Fruit fly (Drosophila melanogaster): ENCODE data around the gene CG10026.

CG10026 gene

dm6 chr2L:19434260-19434659 lies 19.8 kb upstream of the CG10026 start (continued):
- no peak for TF ChIP-seq Bdp1 (GFP tag; optimal IDR thresholded peaks at IDR 0.05)
- TF ChIP-seq Drgx (GFP tag; IDR thresholded peaks at IDR 0.05) = no peak
- TF ChIP-seq toy (GFP tag; IDR thresholded peaks at IDR 0.05) = no peak
- peak; percentile 15 for TF ChIP-seq Sry-β (GFP tag; optimal IDR thresholded peaks at IDR 0.05)
- no peak for TF ChIP-seq zen2 (GFP tag; IDR thresholded peaks at IDR 0.05; ENCODE audit: partially characterized antibody)
- no peak for TF ChIP-seq Six4 (GFP tag; optimal IDR thresholded peaks at IDR 0.05)
- no peak for TF ChIP-seq usp (GFP tag; optimal IDR thresholded peaks at IDR 0.05)
- TF ChIP-seq cg (GFP tag; optimal IDR thresholded peaks at IDR 0.05) = no peak
- TF ChIP-seq seq (GFP tag; IDR thresholded peaks at IDR 0.05) = no peak
- no peak for TF ChIP-seq gro (GFP tag; optimal IDR thresholded peaks at IDR 0.05)
- no peak for TF ChIP-seq mld (GFP tag; IDR thresholded peaks at IDR 0.05; ENCODE audit: partially characterized antibody)
- TF ChIP-seq lab (GFP tag; optimal IDR thresholded peaks at IDR 0.05) = peak; percentile 82
- no peak for TF ChIP-seq CG31224 (GFP tag; IDR thresholded peaks at IDR 0.05)
- no peak for TF ChIP-seq Hey (tag; optimal IDR thresholded peaks at IDR 0.05)
- no peak for TF ChIP-seq CG12744 (GFP tag; optimal IDR thresholded peaks at IDR 0.05)
- no peak for TF ChIP-seq CG3995 (GFP tag; optimal IDR thresholded peaks at IDR 0.05)
- no peak for TF ChIP-seq Dll (GFP tag; IDR thresholded peaks at IDR 0.05; ENCODE audit: partially characterized antibody)
- TF ChIP-seq CG15696 (tag; optimal IDR thresholded peaks at IDR 0.05) = peak; percentile 88
- TF ChIP-seq pum (GFP tag; optimal IDR thresholded peaks at IDR 0.05) = no peak
- TF ChIP-seq CG12769 (tag; optimal IDR thresholded peaks at IDR 0.05) = no peak
- TF ChIP-seq oc (tag; optimal IDR thresholded peaks at IDR 0.05) = no peak
- TF ChIP-seq CkIIα-i1 (GFP tag; IDR thresholded peaks at IDR 0.05) = no peak
- TF ChIP-seq grau (tag; optimal IDR thresholded peaks at IDR 0.05) = peak; percentile 21
- TF ChIP-seq CG34224 (GFP tag; IDR thresholded peaks at IDR 0.05; ENCODE audit: partially characterized antibody) = no peak
- TF ChIP-seq her (GFP tag; optimal IDR thresholded peaks at IDR 0.05) = no peak
- TF ChIP-seq odd (GFP tag; optimal IDR thresholded peaks at IDR 0.05) = peak; percentile 70
- TF ChIP-seq B-H1 (GFP tag; IDR thresholded peaks at IDR 0.05) = no peak
- peak; percentile 14 for TF ChIP-seq CG15479 (GFP tag; optimal IDR thresholded peaks at IDR 0.05)
- peak; percentile 16 for TF ChIP-seq CG33213 (GFP tag; optimal IDR thresholded peaks at IDR 0.05)
- TF ChIP-seq CG12942 (GFP tag; optimal IDR thresholded peaks at IDR 0.05) = peak; percentile 8
- no peak for TF ChIP-seq esg (GFP tag; conservative IDR thresholded peaks at IDR 0.05)
- TF ChIP-seq unc-4 (GFP tag; IDR thresholded peaks at IDR 0.05; ENCODE audit: partially characterized antibody) = no peak
- TF ChIP-seq D19B (GFP tag; optimal IDR thresholded peaks at IDR 0.05) = no peak
- no peak for TF ChIP-seq CG6175 (GFP tag; IDR thresholded peaks at IDR 0.05)
- TF ChIP-seq pan (optimal IDR thresholded peaks at IDR 0.05) = no peak
- peak in 1 of 2 experiments; percentile 17 for TF ChIP-seq pan (GFP tag; optimal IDR thresholded peaks at IDR 0.05 in 1 of 2, IDR thresholded peaks at IDR 0.05 in 1 of 2)
- TF ChIP-seq Xrp1 (GFP tag; IDR thresholded peaks at IDR 0.05) = peak; percentile 68
- TF ChIP-seq wdn (GFP tag; IDR thresholded peaks at IDR 0.05) = no peak
- TF ChIP-seq CG2712 (tag; optimal IDR thresholded peaks at IDR 0.05) = peak; percentile 74
- no peak for TF ChIP-seq repo (GFP tag; optimal IDR thresholded peaks at IDR 0.05)
- no peak for TF ChIP-seq da (GFP tag; optimal IDR thresholded peaks at IDR 0.05)
- TF ChIP-seq CG11085 (GFP tag; IDR thresholded peaks at IDR 0.05) = no peak
- no peak for TF ChIP-seq Mad (GFP tag; optimal IDR thresholded peaks at IDR 0.05)
- no peak for TF ChIP-seq CG2120 (GFP tag; optimal IDR thresholded peaks at IDR 0.05)
- TF ChIP-seq Chrac-16 (GFP tag; optimal IDR thresholded peaks at IDR 0.05) = no peak
- TF ChIP-seq CG10267 (tag; optimal IDR thresholded peaks at IDR 0.05) = peak; percentile 48
- no peak for TF ChIP-seq bbx (GFP tag; IDR thresholded peaks at IDR 0.05; ENCODE audit: partially characterized antibody)
- no peak for TF ChIP-seq ase (GFP tag; IDR thresholded peaks at IDR 0.05)
- TF ChIP-seq mam (GFP tag; optimal IDR thresholded peaks at IDR 0.05) = no peak
- TF ChIP-seq sqz (GFP tag; optimal IDR thresholded peaks at IDR 0.05) = peak; percentile 67
- no peak for TF ChIP-seq en (GFP tag; optimal IDR thresholded peaks at IDR 0.05)
- peak; percentile 4 for TF ChIP-seq CG34376 (GFP tag; optimal IDR thresholded peaks at IDR 0.05)
